Worm (Caenorhabditis elegans) whole organism, L1 larva: ENCODE data around the gene pifk-1.

Source experiments
- C34B4.2 ChIP-seq: sonication (generic microtip); optimal IDR thresholded peaks from 2 replicates; lab custom pipeline; 2017; ENCODE audit warnings: mild to moderate bottlenecking, missing genetic modification characterization, missing compliant biosample characterization
- pqm-1 ChIP-seq: sonication (generic microtip); optimal IDR thresholded peaks from 3 replicates; lab custom pipeline; 2017; ENCODE audit warnings: missing biosample characterization, missing genetic modification characterization
- tbx-2 ChIP-seq: sonication (generic microtip); optimal IDR thresholded peaks from 2 replicates; lab custom pipeline; 2016; ENCODE audit warnings: missing genetic modification characterization, missing compliant biosample characterization
- zip-4 ChIP-seq: fragments of 200-800 bp; sonication (Bioruptor generic); optimal IDR thresholded peaks from 2 replicates; lab custom pipeline; 2018; ENCODE audit warnings: mild to moderate bottlenecking, missing genetic modification characterization, moderate library complexity, missing compliant biosample characterization

- TF ChIP-seq pqm-1 (tag; lab: Kevin White, UChicago) (no peak), zip-4 (GFP tag; lab: Kevin White, UChicago) (no peak), tbx-2 (tag; lab: Kevin White, UChicago) (peak; percentile 2), C34B4.2 (tag; lab: Kevin White, UChicago) (no peak)
These were observed 28.3 kb upstream of the pifk-1 start for ce11 chrX:952557-953083.
